Fruit fly (Drosophila melanogaster) whole organism, wandering third instar larva: ENCODE results near the gene CG5162.
A peak's percentile ranks its signal among the peaks of the same experiment; 100 is the strongest.

Experiments used
- CG9705 ChIP-seq: fragments of 200-800 bp; sonication (Bioruptor generic); optimal IDR thresholded peaks from 2 replicates; lab custom pipeline; 2018; ENCODE audit warnings: missing biosample characterization, mild to moderate bottlenecking, missing genetic modification characterization
- Dfd ChIP-seq: fragments of >200 bp; optimal IDR thresholded peaks from 2 replicates; lab custom pipeline; 2017; ENCODE audit warnings: missing biosample characterization, missing genetic modification characterization
- GATAd ChIP-seq: sonication (Bioruptor generic); optimal IDR thresholded peaks from 2 replicates; lab custom pipeline; 2016; ENCODE audit warnings: missing biosample characterization, missing genetic modification characterization
- HLH106 ChIP-seq: fragments of 200-800 bp; optimal IDR thresholded peaks from 3 replicates; lab custom pipeline; 2019; ENCODE audit warnings: missing biosample characterization, mild to moderate bottlenecking, missing genetic modification characterization, moderate library complexity
- br ChIP-seq: fragments of 200-800 bp; sonication (Bioruptor generic); optimal IDR thresholded peaks from 2 replicates; lab custom pipeline; 2016; ENCODE audit warnings: missing biosample characterization, missing genetic modification characterization
- dmrt93B ChIP-seq: fragments of 200-800 bp; sonication (Bioruptor generic); optimal IDR thresholded peaks from 2 replicates; lab custom pipeline; 2018; ENCODE audit warnings: missing biosample characterization, mild to moderate bottlenecking, missing genetic modification characterization
- ey ChIP-seq: fragments of 200-800 bp; sonication (Bioruptor generic); optimal IDR thresholded peaks from 2 replicates; lab custom pipeline; 2016; ENCODE audit warnings: missing biosample characterization, missing genetic modification characterization
- fru ChIP-seq: fragments of 200-800 bp; sonication (Bioruptor generic); optimal IDR thresholded peaks from 3 replicates; lab custom pipeline; 2016; ENCODE audit warnings: missing biosample characterization, mild to moderate bottlenecking, missing genetic modification characterization
- h ChIP-seq: fragments of 200-800 bp; sonication (Bioruptor generic); optimal IDR thresholded peaks from 3 replicates; lab custom pipeline; 2016; ENCODE audit warnings: missing biosample characterization, mild to moderate bottlenecking, missing genetic modification characterization
- jim ChIP-seq: fragments of 175-275, 200-325 bp; sonication (Bioruptor generic); optimal IDR thresholded peaks from 2 replicates; lab custom pipeline; 2016; ENCODE audit warnings: missing biosample characterization, mild to moderate bottlenecking, missing genetic modification characterization
- pan ChIP-seq: fragments of >200 bp; optimal IDR thresholded peaks from 2 replicates; lab custom pipeline; 2017
- rgr ChIP-seq: fragments of 200-800 bp; sonication (Bioruptor generic); optimal IDR thresholded peaks from 3 replicates; lab custom pipeline; 2016; ENCODE audit warnings: missing biosample characterization, mild to moderate bottlenecking, missing genetic modification characterization

DNA sequence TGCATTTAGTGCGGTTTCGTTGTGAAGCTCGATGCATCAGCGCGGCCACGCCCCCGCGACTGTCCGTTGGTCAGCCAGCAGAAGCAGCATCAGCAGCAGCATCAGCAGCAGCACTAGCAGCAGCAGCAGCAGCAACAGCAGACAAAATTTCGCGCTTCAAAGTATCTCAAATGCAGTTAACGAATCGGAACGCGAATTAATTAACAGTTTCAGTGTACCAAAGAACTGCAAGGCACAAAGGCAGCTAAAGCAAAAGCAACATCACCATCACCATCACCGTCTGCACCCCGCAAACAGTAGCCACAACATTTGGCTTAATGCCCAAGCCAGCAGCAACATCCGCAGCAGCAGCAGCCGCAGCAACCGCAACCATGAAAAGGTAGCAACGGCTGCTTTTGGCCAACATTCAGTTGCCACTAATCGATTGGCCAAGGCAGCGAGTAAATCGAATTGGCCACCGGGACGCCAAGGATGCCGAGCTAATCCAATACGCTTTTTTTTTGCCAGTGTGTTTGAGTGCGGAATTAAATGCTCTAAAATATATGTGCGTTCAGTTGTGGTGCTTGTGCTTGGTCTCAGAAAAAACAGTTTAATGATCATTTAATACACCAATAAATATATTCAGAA, 50.4 kb downstream of the CG5162 start:
- TF ChIP-seq HLH106 (tag; lab: Kevin White, UChicago) (no peak), CG9705 (GFP tag; lab: Kevin White, UChicago) (no peak), ey (no peak), br (GFP tag; lab: Kevin White, UChicago) (no peak), h (GFP tag; lab: Kevin White, UChicago) (no peak), Dfd (GFP tag; lab: Kevin White, UChicago) (peak; percentile 93), jim (GFP tag; lab: Kevin White, UChicago) (no peak), fru (GFP tag; lab: Kevin White, UChicago) (no peak), GATAd (GFP tag; lab: Kevin White, UChicago) (no peak), dmrt93B (GFP tag; lab: Kevin White, UChicago) (no peak), rgr (no peak), pan (lab: Kevin White, UChicago) (no peak)
